Fruit fly (Drosophila melanogaster) whole organism, wandering third instar larva: ENCODE results near the gene CG9609.
A peak's percentile ranks its signal among the peaks of the same experiment; 100 is the strongest.

Experiments
- Abd-B ChIP-seq: fragments of >200 bp; optimal IDR thresholded peaks from 2 replicates; lab custom pipeline; 2017; ENCODE audit warnings: missing biosample characterization, missing genetic modification characterization
- CG32264 ChIP-seq: fragments of 200-800 bp; sonication (Bioruptor generic); optimal IDR thresholded peaks from 2 replicates; lab custom pipeline; 2016; ENCODE audit warnings: missing biosample characterization, missing genetic modification characterization
- CG9705 ChIP-seq: fragments of 200-800 bp; sonication (Bioruptor generic); optimal IDR thresholded peaks from 2 replicates; lab custom pipeline; 2018; ENCODE audit warnings: missing biosample characterization, mild to moderate bottlenecking, missing genetic modification characterization
- CrebA ChIP-seq: fragments of 200-800 bp; sonication (Bioruptor generic); optimal IDR thresholded peaks from 2 replicates; lab custom pipeline; 2016; ENCODE audit warnings: missing biosample characterization, mild to moderate bottlenecking, missing genetic modification characterization, borderline replicate concordance
- Dfd ChIP-seq: fragments of >200 bp; optimal IDR thresholded peaks from 2 replicates; lab custom pipeline; 2017; ENCODE audit warnings: missing biosample characterization, missing genetic modification characterization
- GATAd ChIP-seq: sonication (Bioruptor generic); optimal IDR thresholded peaks from 2 replicates; lab custom pipeline; 2016; ENCODE audit warnings: missing biosample characterization, missing genetic modification characterization
- HLH106 ChIP-seq: fragments of 200-800 bp; optimal IDR thresholded peaks from 3 replicates; lab custom pipeline; 2019; ENCODE audit warnings: missing biosample characterization, mild to moderate bottlenecking, missing genetic modification characterization, moderate library complexity
- Hnf4 ChIP-seq: fragments of 200-800 bp; sonication (Bioruptor generic); optimal IDR thresholded peaks from 2 replicates; lab custom pipeline; 2016; ENCODE audit warnings: missing biosample characterization, mild to moderate bottlenecking, missing genetic modification characterization
- Hr78 ChIP-seq: fragments of >200 bp; optimal IDR thresholded peaks from 2 replicates; lab custom pipeline; 2017; ENCODE audit warnings: missing biosample characterization, missing genetic modification characterization
- Hr83 ChIP-seq: fragments of 200-300 bp; sonication (Bioruptor generic); optimal IDR thresholded peaks from 2 replicates; lab custom pipeline; 2016; ENCODE audit warnings: missing biosample characterization, mild to moderate bottlenecking, missing genetic modification characterization, moderate library complexity; ENCODE audit not compliant: poor library complexity, severe bottlenecking
- Jra ChIP-seq: sonication (Bioruptor generic); optimal IDR thresholded peaks from 2 replicates; lab custom pipeline; 2016; ENCODE audit warnings: missing biosample characterization, missing genetic modification characterization
- Mio ChIP-seq: sonication (Bioruptor generic); optimal IDR thresholded peaks from 2 replicates; lab custom pipeline; 2016; ENCODE audit warnings: missing biosample characterization, missing genetic modification characterization
- Myc ChIP-seq: fragments of >200 bp; optimal IDR thresholded peaks from 2 replicates; lab custom pipeline; 2017
- N ChIP-seq: fragments of >200 bp; optimal IDR thresholded peaks from 2 replicates; lab custom pipeline; 2018; ENCODE audit warnings: missing biosample characterization, missing external identifiers, missing genetic modification characterization
- OdsH ChIP-seq: fragments of 200-800 bp; sonication (Bioruptor generic); optimal IDR thresholded peaks from 2 replicates; lab custom pipeline; 2016; ENCODE audit warnings: missing biosample characterization, mild to moderate bottlenecking, missing genetic modification characterization
- Rel ChIP-seq, 2 experiments: fragments of 200-800 bp; sonication (Bioruptor generic) in 1 of 2; optimal IDR thresholded peaks; 2 replicates in 1 of 2; 3 replicates in 1 of 2; lab custom pipeline; 2016 to 2019; ENCODE audit warnings: mild to moderate bottlenecking in 2 of 2, missing biosample characterization in 2 of 2, missing genetic modification characterization in 2 of 2, moderate library complexity in 1 of 2
- Sp1 ChIP-seq: fragments of 200-800 bp; sonication (Bioruptor generic); optimal IDR thresholded peaks from 3 replicates; lab custom pipeline; 2019; ENCODE audit warnings: missing biosample characterization, mild to moderate bottlenecking, missing genetic modification characterization, moderate library complexity
- Vsx2 ChIP-seq: fragments of 200-300, 225-300 bp; sonication (Bioruptor generic); optimal IDR thresholded peaks from 2 replicates; lab custom pipeline; 2018; ENCODE audit warnings: missing biosample characterization, missing genetic modification characterization; ENCODE audit not compliant: partially characterized antibody
- br ChIP-seq: fragments of 200-800 bp; sonication (Bioruptor generic); optimal IDR thresholded peaks from 2 replicates; lab custom pipeline; 2016; ENCODE audit warnings: missing biosample characterization, missing genetic modification characterization
- brk ChIP-seq: fragments of 200-800 bp; sonication (Bioruptor generic); optimal IDR thresholded peaks from 2 replicates; lab custom pipeline; 2016; ENCODE audit warnings: missing biosample characterization, mild to moderate bottlenecking, missing genetic modification characterization
- dl ChIP-seq, 2 experiments: fragments of 175-275, 200-275 bp in 1 of 2; fragments of 200-275 bp in 1 of 2; sonication (Bioruptor generic); optimal IDR thresholded peaks; lab custom pipeline; 2018; ENCODE audit warnings: mild to moderate bottlenecking in 2 of 2, missing biosample characterization in 2 of 2, missing genetic modification characterization in 2 of 2, moderate library complexity in 2 of 2; ENCODE audit not compliant: partially characterized antibody in 2 of 2, insufficient read depth in 1 of 2
- dsf ChIP-seq: sonication (Bioruptor generic); optimal IDR thresholded peaks from 2 replicates; lab custom pipeline; 2016; ENCODE audit warnings: missing biosample characterization, missing genetic modification characterization, borderline replicate concordance
- ey ChIP-seq: fragments of 200-800 bp; sonication (Bioruptor generic); optimal IDR thresholded peaks from 2 replicates; lab custom pipeline; 2016; ENCODE audit warnings: missing biosample characterization, missing genetic modification characterization
- foxo ChIP-seq, 2 experiments: fragments of 200-800 bp; sonication (Bioruptor generic); optimal IDR thresholded peaks; 2 replicates in 1 of 2; 3 replicates in 1 of 2; lab custom pipeline; 2016 to 2017; ENCODE audit warnings: missing biosample characterization in 2 of 2, missing genetic modification characterization in 2 of 2
- fru ChIP-seq: fragments of 200-800 bp; sonication (Bioruptor generic); optimal IDR thresholded peaks from 3 replicates; lab custom pipeline; 2016; ENCODE audit warnings: missing biosample characterization, mild to moderate bottlenecking, missing genetic modification characterization
- h ChIP-seq: fragments of 200-800 bp; sonication (Bioruptor generic); optimal IDR thresholded peaks from 3 replicates; lab custom pipeline; 2016; ENCODE audit warnings: missing biosample characterization, mild to moderate bottlenecking, missing genetic modification characterization
- jim ChIP-seq: fragments of 175-275, 200-325 bp; sonication (Bioruptor generic); optimal IDR thresholded peaks from 2 replicates; lab custom pipeline; 2016; ENCODE audit warnings: missing biosample characterization, mild to moderate bottlenecking, missing genetic modification characterization
- lola ChIP-seq: fragments of >200 bp; optimal IDR thresholded peaks from 2 replicates; lab custom pipeline; 2017; ENCODE audit warnings: missing biosample characterization, missing genetic modification characterization
- psq ChIP-seq: fragments of 200-800 bp; sonication (Bioruptor generic); optimal IDR thresholded peaks from 3 replicates; lab custom pipeline; 2017; ENCODE audit warnings: missing biosample characterization, mild to moderate bottlenecking, missing genetic modification characterization, moderate library complexity
- rgr ChIP-seq: fragments of 200-800 bp; sonication (Bioruptor generic); optimal IDR thresholded peaks from 3 replicates; lab custom pipeline; 2016; ENCODE audit warnings: missing biosample characterization, mild to moderate bottlenecking, missing genetic modification characterization
- sage ChIP-seq: fragments of 200-800 bp; sonication (Bioruptor generic); optimal IDR thresholded peaks from 2 replicates; lab custom pipeline; 2016; ENCODE audit warnings: missing biosample characterization, mild to moderate bottlenecking, missing genetic modification characterization
- sv ChIP-seq: fragments of 200-800 bp; sonication (Bioruptor generic); optimal IDR thresholded peaks from 3 replicates; lab custom pipeline; 2016; ENCODE audit warnings: missing biosample characterization, missing genetic modification characterization
- tai ChIP-seq: sonication (Bioruptor generic); optimal IDR thresholded peaks from 2 replicates; lab custom pipeline; 2016; ENCODE audit warnings: missing biosample characterization, missing genetic modification characterization
- usp ChIP-seq: fragments of >200 bp; optimal IDR thresholded peaks from 2 replicates; lab custom pipeline; 2017; ENCODE audit warnings: missing biosample characterization, missing genetic modification characterization
- woc ChIP-seq: sonication (Bioruptor generic); optimal IDR thresholded peaks from 2 replicates; lab custom pipeline; 2016; ENCODE audit warnings: missing biosample characterization, mild to moderate bottlenecking, missing genetic modification characterization

CG9609 gene

DNA sequence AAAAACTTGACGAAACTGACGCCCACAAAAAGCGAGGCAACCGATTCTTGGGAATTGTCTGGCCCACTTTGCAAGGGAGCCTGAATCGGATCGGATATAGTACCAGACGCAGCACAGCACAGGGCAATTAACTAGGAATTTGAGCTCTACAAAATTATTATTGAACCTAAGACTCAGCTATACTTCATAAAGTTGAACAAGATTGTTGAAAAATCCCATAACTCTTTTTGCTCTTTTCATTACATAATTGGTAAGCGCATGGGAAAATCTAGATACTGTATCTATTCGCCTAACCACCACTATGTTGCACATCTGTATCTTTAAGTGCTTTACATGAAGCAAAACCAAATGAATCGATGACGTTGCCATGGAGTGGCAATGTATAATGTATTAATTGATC is 46.3 kb upstream of the CG9609 start:
- no peak for TF ChIP-seq usp (GFP tag; lab: Kevin White, UChicago)
- no peak for TF ChIP-seq OdsH (GFP tag; lab: Kevin White, UChicago)
- peak; percentile 61 for TF ChIP-seq sv (GFP tag; lab: Kevin White, UChicago)
- no peak for TF ChIP-seq Dfd (GFP tag; lab: Kevin White, UChicago)
- TF ChIP-seq Abd-B (GFP tag; lab: Kevin White, UChicago): no peak
- peak; percentile 15 for TF ChIP-seq br (GFP tag; lab: Kevin White, UChicago)
- no peak for TF ChIP-seq Hr83 (GFP tag; lab: Kevin White, UChicago)
- no peak for TF ChIP-seq CrebA
- TF ChIP-seq h (GFP tag; lab: Kevin White, UChicago): peak; percentile 30
- peak; percentile 27 for TF ChIP-seq ey
- no peak for TF ChIP-seq Hr78 (GFP tag; lab: Kevin White, UChicago)
- TF ChIP-seq tai: no peak
- no peak for TF ChIP-seq jim (GFP tag; lab: Kevin White, UChicago)
- TF ChIP-seq N (GFP tag; lab: Kevin White, UChicago): no peak
- no peak for TF ChIP-seq woc (GFP tag; lab: Kevin White, UChicago)
- no peak for TF ChIP-seq Myc
- TF ChIP-seq CG9705 (GFP tag; lab: Kevin White, UChicago): no peak
- TF ChIP-seq foxo (GFP tag; optimal IDR thresholded peaks at IDR 0.05; lab: Kevin White, UChicago): peak in 1 of 2 experiments; percentile 38
- TF ChIP-seq Mio (GFP tag; lab: Kevin White, UChicago): no peak
- TF ChIP-seq Vsx2 (GFP tag; lab: Kevin White, UChicago): no peak
- no peak for TF ChIP-seq GATAd (GFP tag; lab: Kevin White, UChicago)
- TF ChIP-seq lola: no peak
- no peak for TF ChIP-seq Jra (GFP tag; lab: Kevin White, UChicago)
- TF ChIP-seq HLH106: no peak
- TF ChIP-seq CG32264 (GFP tag; lab: Kevin White, UChicago): no peak
- peak; percentile 54 for TF ChIP-seq fru (GFP tag; lab: Kevin White, UChicago)
- TF ChIP-seq Sp1 (GFP tag; lab: Kevin White, UChicago): no peak
- TF ChIP-seq Rel (GFP tag; optimal IDR thresholded peaks at IDR 0.05; lab: Kevin White, UChicago): no peak
- no peak for TF ChIP-seq Rel (tag; optimal IDR thresholded peaks at IDR 0.05; lab: Kevin White, UChicago)
- no peak for TF ChIP-seq dsf (GFP tag; lab: Kevin White, UChicago)
- peak; percentile 34 for TF ChIP-seq rgr (GFP tag; lab: Kevin White, UChicago)
- no peak for TF ChIP-seq dl (GFP tag; optimal IDR thresholded peaks at IDR 0.05; lab: Kevin White, UChicago; ENCODE audit: insufficient read depth in 1 of 2, partially characterized antibody in 2 of 2)
- TF ChIP-seq brk (GFP tag; lab: Kevin White, UChicago): no peak

- TF ChIP-seq Myc (no peak), sage (no peak), tai (no peak), fru (GFP tag; lab: Kevin White, UChicago) (no peak), brk (GFP tag; lab: Kevin White, UChicago) (no peak), GATAd (GFP tag; lab: Kevin White, UChicago) (no peak), psq (GFP tag; lab: Kevin White, UChicago) (no peak), Abd-B (GFP tag; lab: Kevin White, UChicago) (no peak), Jra (GFP tag; lab: Kevin White, UChicago) (no peak)
Measured at dm6 chrX:16831848-16832247, 45.0 kb upstream of the CG9609 start.

dm6 chrX:16830081-16830480 is 43.3 kb upstream of the CG9609 start:
- TF ChIP-seq jim (GFP tag; lab: Kevin White, UChicago) (no peak), usp (GFP tag; lab: Kevin White, UChicago) (no peak), tai (no peak), Hnf4 (GFP tag; lab: Kevin White, UChicago) (no peak), brk (GFP tag; lab: Kevin White, UChicago) (no peak), Myc (no peak), Vsx2 (GFP tag; lab: Kevin White, UChicago) (no peak), dsf (GFP tag; lab: Kevin White, UChicago) (no peak)
- TF ChIP-seq, all 38 proteins: peak for 0
